Worm (Caenorhabditis elegans) whole organism, L4/young adult: ENCODE measurements around the gene D2023.1.

Experiments used
- dao-5 ChIP-seq: sonication (generic microtip); optimal IDR thresholded peaks from 2 replicates; lab custom pipeline; 2016; ENCODE audit warnings: missing genotype, missing genetic modification characterization, moderate library complexity, missing compliant biosample characterization
- him-1 ChIP-seq: sonication (generic microtip); optimal IDR thresholded peaks from 2 replicates; lab custom pipeline; 2016; ENCODE audit warnings: missing genotype, missing genetic modification reagents, missing genetic modification characterization, missing compliant biosample characterization

DNA sequence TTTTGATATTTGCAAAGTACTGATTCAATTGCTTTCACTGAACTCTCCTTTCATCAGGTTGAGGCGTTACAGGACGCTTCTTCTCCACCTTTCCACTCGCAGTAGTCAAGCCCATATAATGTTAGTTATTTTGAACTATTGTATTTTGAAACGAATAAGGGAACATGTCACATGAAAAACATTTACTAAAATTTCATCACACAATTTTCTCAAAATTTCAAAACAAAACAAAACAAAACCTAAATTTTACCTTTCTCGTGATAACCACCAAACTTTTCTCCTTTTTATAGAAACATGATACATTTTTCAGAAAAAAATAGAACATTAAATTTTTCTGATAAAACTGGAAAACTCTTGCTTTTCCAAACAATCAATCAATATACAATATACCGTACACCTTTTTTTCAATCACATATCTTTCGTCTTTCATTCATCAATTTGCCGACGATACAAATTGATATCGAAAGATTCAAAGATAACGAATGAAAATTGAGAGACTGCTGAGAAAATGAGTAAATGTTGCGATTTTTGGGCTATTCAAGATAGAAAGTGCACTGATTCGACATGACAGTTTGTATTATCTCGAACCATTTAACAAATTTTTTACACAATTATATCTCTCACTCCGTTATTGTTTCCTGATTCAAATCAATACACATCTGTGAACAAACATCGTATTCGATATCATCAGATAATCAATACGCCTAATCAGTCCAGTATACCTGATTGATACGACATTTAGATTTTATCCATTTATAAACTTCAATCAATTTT lies 11.9 kb downstream of the D2023.1 start:
- TF ChIP-seq dao-5 (tag; lab: Kevin White, UChicago) (no peak), him-1 (no peak)
